Fruit fly (Drosophila melanogaster) whole organism, embryonic: ENCODE data around the gene CG7742.

ENCODE experiments used
- B-H2 ChIP-seq: fragments of 200-800 bp; sonication (Bioruptor generic); optimal IDR thresholded peaks from 2 replicates; lab custom pipeline; 2018; ENCODE audit warnings: missing biosample characterization, mild to moderate bottlenecking, missing genetic modification characterization
- CG10543 ChIP-seq: fragments of 200-800 bp; sonication (Bioruptor generic); optimal IDR thresholded peaks from 3 replicates; lab custom pipeline; 2017; ENCODE audit warnings: missing biosample characterization, mild to moderate bottlenecking, missing genetic modification characterization, moderate library complexity
- CG11504 ChIP-seq: fragments of 200-800 bp; sonication (Bioruptor generic); optimal IDR thresholded peaks from 3 replicates; lab custom pipeline; 2019; ENCODE audit warnings: missing biosample characterization, mild to moderate bottlenecking, missing genetic modification characterization, moderate library complexity
- CG11695 ChIP-seq: fragments of 200-800 bp; sonication (Bioruptor generic); IDR thresholded peaks from 3 replicates; pipeline ENCODE4 v1.3.6; 2022; ENCODE audit warnings: missing biosample characterization, missing genetic modification characterization
- CG13624 ChIP-seq: fragments of 200-800 bp; sonication (Bioruptor generic); optimal IDR thresholded peaks from 2 replicates; lab custom pipeline; 2016; ENCODE audit warnings: missing biosample characterization, missing genetic modification characterization
- CG13894 ChIP-seq: fragments of 200-800 bp; sonication (Bioruptor generic); optimal IDR thresholded peaks from 3 replicates; lab custom pipeline; 2018; ENCODE audit warnings: missing biosample characterization, mild to moderate bottlenecking, missing genetic modification characterization, moderate library complexity
- CG17612 ChIP-seq: fragments of 200-800 bp; sonication (Bioruptor generic); IDR thresholded peaks from 2 replicates; pipeline ENCODE4 v1.3.6; 2022; ENCODE audit warnings: missing biosample characterization, missing genetic modification characterization
- CG17802 ChIP-seq: fragments of 200-800 bp; sonication (Bioruptor generic); optimal IDR thresholded peaks from 2 replicates; lab custom pipeline; 2018; ENCODE audit warnings: missing biosample characterization, mild to moderate bottlenecking, missing genetic modification characterization, moderate library complexity
- CG18619 ChIP-seq: fragments of 200-800 bp; sonication (Bioruptor generic); optimal IDR thresholded peaks from 3 replicates; lab custom pipeline; 2017; ENCODE audit warnings: missing biosample characterization, mild to moderate bottlenecking, missing genetic modification characterization
- CG32772 ChIP-seq: fragments of 200-800 bp; sonication (Bioruptor generic); IDR thresholded peaks from 2 replicates; pipeline ENCODE4 v1.3.6; 2022; ENCODE audit warnings: missing biosample characterization, missing genetic modification characterization
- CG33557 ChIP-seq: fragments of 200-800 bp; sonication (Bioruptor generic); optimal IDR thresholded peaks from 2 replicates; lab custom pipeline; 2019; ENCODE audit warnings: missing biosample characterization, mild to moderate bottlenecking, missing genetic modification characterization, moderate library complexity
- CG6175 ChIP-seq: fragments of 200-800 bp; sonication (Bioruptor generic); IDR thresholded peaks from 3 replicates; pipeline ENCODE4 v1.3.6; 2022; ENCODE audit warnings: missing biosample characterization, missing genetic modification characterization
- CG7357 ChIP-seq: fragments of 200-800 bp; sonication (Bioruptor generic); IDR thresholded peaks from 3 replicates; pipeline ENCODE4 v1.3.6; 2022; ENCODE audit warnings: missing biosample characterization, missing genetic modification characterization
- CG7839 ChIP-seq: fragments of 200-800 bp; sonication (Bioruptor generic); optimal IDR thresholded peaks from 3 replicates; lab custom pipeline; 2018; ENCODE audit warnings: missing biosample characterization, mild to moderate bottlenecking, missing genetic modification characterization, moderate library complexity
- CG9932 ChIP-seq: fragments of 200-800 bp; sonication (Bioruptor generic); IDR thresholded peaks from 2 replicates; pipeline ENCODE4 v1.3.6; 2022; ENCODE audit warnings: missing biosample characterization, missing genetic modification characterization
- D19A ChIP-seq: fragments of 200-800 bp; optimal IDR thresholded peaks from 3 replicates; lab custom pipeline; 2019; ENCODE audit warnings: missing biosample characterization, mild to moderate bottlenecking, missing genetic modification characterization, moderate library complexity
- E2f2 ChIP-seq: fragments of 200-800 bp; sonication (Bioruptor generic); IDR thresholded peaks from 2 replicates; pipeline ENCODE4 v1.3.6; 2022; ENCODE audit warnings: missing biosample characterization, missing genetic modification characterization
- ERR ChIP-seq: fragments of 200-800 bp; sonication (Bioruptor generic); optimal IDR thresholded peaks from 2 replicates; lab custom pipeline; 2016; ENCODE audit warnings: missing biosample characterization, missing genetic modification characterization
- Fer3 ChIP-seq: fragments of 200-800 bp; sonication (Bioruptor generic); optimal IDR thresholded peaks from 2 replicates; lab custom pipeline; 2018; ENCODE audit warnings: missing biosample characterization, mild to moderate bottlenecking, missing genetic modification characterization, moderate library complexity
- Jarid2 ChIP-seq: fragments of 200-800 bp; sonication (Bioruptor generic); optimal IDR thresholded peaks from 3 replicates; lab custom pipeline; 2017; ENCODE audit warnings: mild to moderate bottlenecking, missing biosample characterization, missing genetic modification reagents, missing genetic modification characterization
- Meics ChIP-seq: fragments of 200-800 bp; sonication (Bioruptor generic); optimal IDR thresholded peaks from 2 replicates; lab custom pipeline; 2017; ENCODE audit warnings: missing biosample characterization, mild to moderate bottlenecking, missing genetic modification characterization
- Myb ChIP-seq: fragments of 200-800 bp; sonication (Bioruptor generic); optimal IDR thresholded peaks from 2 replicates; lab custom pipeline; 2016; ENCODE audit warnings: missing biosample characterization, missing genetic modification characterization
- PHDP ChIP-seq: fragments of 200-800 bp; sonication (Bioruptor generic); optimal IDR thresholded peaks from 3 replicates; lab custom pipeline; 2018; ENCODE audit warnings: missing biosample characterization, mild to moderate bottlenecking, missing genetic modification characterization, moderate library complexity
- Side ChIP-seq: fragments of 200-800 bp; sonication (Bioruptor generic); optimal IDR thresholded peaks from 2 replicates; lab custom pipeline; 2016; ENCODE audit warnings: missing biosample characterization, missing genetic modification characterization
- TFAM ChIP-seq: fragments of 200-800 bp; sonication (Bioruptor generic); optimal IDR thresholded peaks from 2 replicates; lab custom pipeline; 2017; ENCODE audit warnings: missing biosample characterization, missing genetic modification characterization, inconsistent platforms
- Xrp1 ChIP-seq: fragments of 200-800 bp; sonication (Bioruptor generic); IDR thresholded peaks from 2 replicates; pipeline ENCODE4 v1.3.6; 2022; ENCODE audit warnings: missing biosample characterization, missing genetic modification characterization
- abd-A ChIP-seq: fragments of 200-800 bp; sonication (Bioruptor generic); optimal IDR thresholded peaks from 3 replicates; lab custom pipeline; 2019; ENCODE audit warnings: missing biosample characterization, mild to moderate bottlenecking, missing genetic modification characterization, moderate library complexity
- al ChIP-seq: fragments of 200-800 bp; sonication (Bioruptor generic); IDR thresholded peaks from 2 replicates; pipeline ENCODE4 v1.3.6; 2022; ENCODE audit warnings: missing biosample characterization, missing genetic modification characterization
- bcd ChIP-seq: fragments of 200-800 bp; sonication (Bioruptor generic); optimal IDR thresholded peaks from 2 replicates; lab custom pipeline; 2017; ENCODE audit warnings: missing biosample characterization, mild to moderate bottlenecking, missing genetic modification characterization
- bsh ChIP-seq, 2 experiments: fragments of 200-800 bp; sonication (Bioruptor generic); optimal IDR thresholded peaks; 2 replicates each; lab custom pipeline; 2017 to 2018; ENCODE audit warnings: mild to moderate bottlenecking in 2 of 2, missing biosample characterization in 2 of 2, missing genetic modification characterization in 2 of 2, moderate library complexity in 1 of 2
- chinmo ChIP-seq: fragments of 200-800 bp; sonication (Bioruptor generic); IDR thresholded peaks from 4 replicates; pipeline ENCODE4 v1.3.6; 2022; ENCODE audit warnings: missing biosample characterization, missing genetic modification characterization; ENCODE audit not compliant: partially characterized antibody
- danr ChIP-seq: fragments of 200-800 bp; sonication (Bioruptor generic); IDR thresholded peaks from 2 replicates; pipeline ENCODE4 v1.3.6; 2022; ENCODE audit warnings: missing biosample characterization, missing genetic modification characterization
- grau ChIP-seq: fragments of 200-800 bp; optimal IDR thresholded peaks from 3 replicates; lab custom pipeline; 2019; ENCODE audit warnings: missing biosample characterization, mild to moderate bottlenecking, missing genetic modification characterization, moderate library complexity
- hkb ChIP-seq, 2 experiments: fragments of 200-800 bp in 1 of 2; fragments of >200 bp in 1 of 2; sonication (Bioruptor generic) in 1 of 2; IDR thresholded peaks in 1 of 2; optimal IDR thresholded peaks in 1 of 2; 2 replicates each; pipeline versions ENCODE4 v1.3.6 to Lab custom; 2017 to 2022; ENCODE audit warnings: missing biosample characterization in 1 of 2, missing genetic modification characterization in 1 of 2
- ind ChIP-seq: fragments of 200-800 bp; sonication (Bioruptor generic); optimal IDR thresholded peaks from 3 replicates; lab custom pipeline; 2016; ENCODE audit warnings: missing biosample characterization, missing genetic modification characterization
- ken ChIP-seq: fragments of 200-800 bp; sonication (Bioruptor generic); IDR thresholded peaks from 3 replicates; pipeline ENCODE4 v1.3.6; 2022; ENCODE audit warnings: missing biosample characterization, missing genetic modification characterization
- klu ChIP-seq: fragments of 200-800 bp; sonication (Bioruptor generic); IDR thresholded peaks from 2 replicates; pipeline ENCODE4 v1.3.6; 2022; ENCODE audit warnings: missing biosample characterization, missing genetic modification characterization
- otp ChIP-seq: fragments of 200-800 bp; sonication (Bioruptor generic); IDR thresholded peaks from 3 replicates; pipeline ENCODE4, ENCODE4 v1.3.6; 2022; ENCODE audit warnings: missing biosample characterization, missing genetic modification characterization
- peb ChIP-seq: fragments of 200-800 bp; sonication (Bioruptor generic); IDR thresholded peaks from 2 replicates; pipeline ENCODE4 v1.3.6; 2022; ENCODE audit warnings: missing biosample characterization, missing genetic modification characterization
- prd ChIP-seq, 3 experiments: fragments of >200 bp in 2 of 3; fragments of 200-800 bp in 1 of 3; sonication (Bioruptor generic) in 1 of 3; optimal IDR thresholded peaks in 2 of 3; IDR thresholded peaks in 1 of 3; 2 replicates in 2 of 3; 3 replicates in 1 of 3; pipeline versions ENCODE4 v1.3.6 to Lab custom; 2017 to 2022; ENCODE audit warnings: missing biosample characterization in 1 of 3, missing genetic modification characterization in 1 of 3
- row ChIP-seq: fragments of 200-800 bp; sonication (Bioruptor generic); IDR thresholded peaks from 3 replicates; pipeline ENCODE4 v1.3.6; 2022; ENCODE audit warnings: missing biosample characterization, missing genetic modification characterization
- scrt ChIP-seq: fragments of 200-800 bp; sonication (Bioruptor generic); optimal IDR thresholded peaks from 2 replicates; lab custom pipeline; 2018; ENCODE audit warnings: missing biosample characterization, mild to moderate bottlenecking, missing genetic modification characterization, moderate library complexity
- sd ChIP-seq: fragments of 200-800 bp; sonication (Bioruptor generic); optimal IDR thresholded peaks from 3 replicates; lab custom pipeline; 2018; ENCODE audit warnings: missing biosample characterization, mild to moderate bottlenecking, missing genetic modification characterization, moderate library complexity
- sisA ChIP-seq: fragments of 200-800 bp; sonication (Bioruptor generic); IDR thresholded peaks from 2 replicates; pipeline ENCODE4 v1.3.6; 2022; ENCODE audit warnings: missing biosample characterization, missing genetic modification characterization
- sob ChIP-seq: fragments of 200-800 bp; sonication (Bioruptor generic); IDR thresholded peaks from 2 replicates; pipeline ENCODE4 v1.3.6; 2022; ENCODE audit warnings: missing biosample characterization, missing genetic modification characterization
- sr ChIP-seq: fragments of 200-800 bp; sonication (Bioruptor generic); IDR thresholded peaks from 3 replicates; pipeline ENCODE4 v1.3.6; 2022; ENCODE audit warnings: missing biosample characterization, missing genetic modification characterization
- stc ChIP-seq: fragments of 200-800 bp; sonication (Bioruptor generic); IDR thresholded peaks from 2 replicates; pipeline ENCODE4 v1.3.6; 2022; ENCODE audit warnings: missing biosample characterization, missing genetic modification characterization
- vfl ChIP-seq: fragments of 200-800 bp; sonication (Bioruptor generic); optimal IDR thresholded peaks from 2 replicates; lab custom pipeline; 2016; ENCODE audit warnings: missing biosample characterization, missing genetic modification characterization

Gene CG7742

DNA sequence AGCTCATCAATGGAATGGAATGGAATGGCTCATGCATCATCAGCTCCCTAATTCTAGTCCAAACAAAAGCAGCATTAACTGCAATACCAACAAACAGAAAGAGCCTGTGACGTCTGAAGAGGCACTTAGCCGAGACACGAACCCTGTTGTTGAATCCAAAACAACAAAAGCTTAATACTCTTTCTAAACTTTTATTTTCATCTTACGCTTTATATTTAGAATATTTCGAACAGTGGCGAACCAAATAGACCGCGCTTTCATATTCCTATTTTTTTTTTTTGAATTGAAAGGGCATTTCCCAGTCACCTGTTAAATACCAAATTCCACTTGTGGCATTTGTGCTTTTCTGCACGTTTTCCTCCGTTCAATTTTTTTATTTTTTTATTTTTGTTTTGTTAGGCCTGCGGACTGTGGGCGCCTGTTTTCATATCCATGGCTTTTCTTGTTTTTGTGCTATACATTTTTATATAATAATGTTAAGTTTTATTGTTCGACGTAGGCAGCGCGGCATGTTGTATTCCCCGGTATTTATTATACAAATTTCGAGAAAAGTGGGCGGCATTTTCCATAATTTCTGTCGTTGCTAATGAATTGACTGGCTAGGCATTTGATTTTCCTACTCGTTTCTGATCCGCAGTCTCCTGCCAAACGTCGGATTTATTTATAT lies 10.8 kb upstream of the CG7742 start (continued):
- TF ChIP-seq sob (no peak; the same call in 1 of the 2 replicates), otp (GFP tag; lab: Robert Waterston, UW) (peak; percentile 47; the same call in 1 of the 3 replicates), ken (peak; percentile 58; the same call in 2 of the 3 replicates), CG17612 (GFP tag; lab: Robert Waterston, UW) (no peak), CG32772 (peak; percentile 43), CG13894 (no peak), TFAM (GFP tag; lab: Kevin White, UChicago) (no peak), CG13624 (GFP tag; lab: Kevin White, UChicago) (peak; percentile 49), sd (tag; lab: Kevin White, UChicago) (peak; percentile 89), vfl (GFP tag; lab: Kevin White, UChicago) (peak; percentile 12), chinmo (GFP tag; lab: Robert Waterston, UW) (0 out of 4 replicates have a peak, but pooled peaks have one; percentile 45), ERR (GFP tag; lab: Kevin White, UChicago) (peak; percentile 3), Fer3 (peak; percentile 18), scrt (GFP tag; lab: Kevin White, UChicago) (peak; percentile 15), abd-A (tag; lab: Kevin White, UChicago) (peak; percentile 5), D19A (tag; lab: Kevin White, UChicago) (peak; percentile 96), E2f2 (GFP tag; lab: Robert Waterston, UW) (peak; percentile 19; the same call in 1 of the 2 replicates), Side (GFP tag; lab: Kevin White, UChicago) (peak; percentile 0), CG10543 (GFP tag; lab: Kevin White, UChicago) (peak; percentile 39), Xrp1 (GFP tag; lab: Robert Waterston, UW) (peak; percentile 58; the same call in 1 of the 2 replicates), danr (GFP tag; lab: Robert Waterston, UW) (no peak), CG7839 (peak; percentile 36), grau (tag; lab: Kevin White, UChicago) (peak; percentile 6), bsh (GFP tag; optimal IDR thresholded peaks at IDR 0.05; lab: Kevin White, UChicago) (peak in 1 of 2 experiments; percentile 1), B-H2 (GFP tag; lab: Kevin White, UChicago) (no peak), sisA (GFP tag; lab: Robert Waterston, UW) (peak; percentile 32; the same call in 1 of the 2 replicates), bcd (GFP tag; lab: Kevin White, UChicago) (peak; percentile 23), Jarid2 (GFP tag; lab: Kevin White, UChicago) (no peak), hkb (optimal IDR thresholded peaks at IDR 0.05; lab: Kevin White, UChicago) (no peak), hkb (GFP tag; IDR thresholded peaks at IDR 0.05; lab: Robert Waterston, UW) (0 out of 2 replicates have a peak, but pooled peaks have one; percentile 37), ind (GFP tag; lab: Kevin White, UChicago) (peak; percentile 15), CG18619 (no peak), CG6175 (peak; percentile 44; the same call in 2 of the 3 replicates), al (GFP tag; lab: Robert Waterston, UW) (peak; percentile 53; the same call in 1 of the 2 replicates), Myb (GFP tag; lab: Kevin White, UChicago) (peak; percentile 3), sr (GFP tag; lab: Robert Waterston, UW) (peak; percentile 75; the same call in 2 of the 3 replicates), CG17802 (tag; lab: Kevin White, UChicago) (no peak), row (GFP tag; lab: Robert Waterston, UW) (peak; percentile 82), prd (optimal IDR thresholded peaks at IDR 0.05; lab: Kevin White, UChicago) (no peak), prd (GFP tag; IDR thresholded peaks at IDR 0.05; lab: Robert Waterston, UW) (peak; percentile 54; the same call in 1 of the 3 replicates), CG11695 (0 out of 3 replicates have a peak, but pooled peaks have one; percentile 9), CG7357 (peak; percentile 30; the same call in 1 of the 3 replicates), stc (GFP tag; lab: Robert Waterston, UW) (peak; percentile 49; the same call in 1 of the 2 replicates), PHDP (tag; lab: Kevin White, UChicago) (peak; percentile 6), CG9932 (GFP tag; lab: Robert Waterston, UW) (peak; percentile 61), CG11504 (peak; percentile 64), peb (GFP tag; lab: Robert Waterston, UW) (0 out of 2 replicates have a peak, but pooled peaks have one; percentile 29), Meics (peak; percentile 36), CG33557 (no peak), klu (GFP tag; lab: Robert Waterston, UW) (no peak)
